Worm (Caenorhabditis elegans) whole organism, young adult: Measurements from ENCODE around the gene ZK1058.3.

Experiments
- Y67H2A.10 ChIP-seq: fragments of 200-800 bp; sonication (Bioruptor generic); conservative IDR thresholded peaks from 2 replicates; pipeline ENCODE4 v1.3.6; 2022; ENCODE audit warnings: missing genetic modification reagents, missing genetic modification characterization, missing compliant biosample characterization
- chd-7 ChIP-seq: sonication (generic microtip); optimal IDR thresholded peaks from 2 replicates; lab custom pipeline; 2016; ENCODE audit warnings: mild to moderate bottlenecking, missing genetic modification characterization, moderate library complexity, missing compliant biosample characterization

DNA sequence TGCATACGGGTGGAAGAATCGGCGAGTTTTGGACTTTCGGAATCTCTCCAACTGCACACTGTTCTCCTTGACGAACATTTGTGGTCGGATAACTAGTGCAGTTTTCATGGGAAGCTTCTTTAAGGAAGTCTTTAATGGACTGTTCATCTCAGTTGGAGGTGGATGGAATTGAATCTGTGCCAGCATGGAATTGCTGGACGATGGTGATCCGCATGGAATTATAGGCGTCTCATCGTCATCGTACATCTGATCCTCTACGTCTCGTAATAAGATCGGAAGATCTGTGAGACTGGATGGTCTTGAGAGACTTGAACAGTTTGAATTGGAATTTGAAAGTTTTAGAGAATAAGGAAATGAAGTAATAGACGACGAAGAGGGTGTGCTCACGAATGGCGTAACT lies 45.7 kb upstream of the ZK1058.3 start:
- TF ChIP-seq Y67H2A.10: no peak
- TF ChIP-seq chd-7 (tag; lab: Kevin White, UChicago): no peak
